Fruit fly (Drosophila melanogaster) whole organism, prepupa: ENCODE results near the gene CG34328.
A peak's percentile ranks its signal among the peaks of the same experiment; 100 is the strongest.

ENCODE experiments used
- CG10631 ChIP-seq: fragments of 200-800 bp; sonication (Bioruptor generic); optimal IDR thresholded peaks from 2 replicates; lab custom pipeline; 2016; ENCODE audit warnings: missing biosample characterization, missing genetic modification characterization
- CG11902 ChIP-seq: fragments of 200-800 bp; sonication (Bioruptor generic); optimal IDR thresholded peaks from 3 replicates; lab custom pipeline; 2016; ENCODE audit warnings: missing biosample characterization, missing genetic modification characterization
- CG1621 ChIP-seq: fragments of 200-800 bp; sonication (Bioruptor generic); optimal IDR thresholded peaks from 3 replicates; lab custom pipeline; 2018; ENCODE audit warnings: missing biosample characterization, mild to moderate bottlenecking, missing genetic modification characterization
- CG16779 ChIP-seq: fragments of 200-800 bp; sonication (Bioruptor generic); optimal IDR thresholded peaks from 3 replicates; lab custom pipeline; 2017; ENCODE audit warnings: missing biosample characterization, mild to moderate bottlenecking, missing genetic modification characterization
- CG3032 ChIP-seq: fragments of 200-800 bp; optimal IDR thresholded peaks from 2 replicates; lab custom pipeline; 2019; ENCODE audit warnings: missing biosample characterization, mild to moderate bottlenecking, missing genetic modification characterization, moderate library complexity
- CG31627 ChIP-seq: fragments of 200-800 bp; sonication (Bioruptor generic); optimal IDR thresholded peaks from 3 replicates; lab custom pipeline; 2016; ENCODE audit warnings: missing biosample characterization, missing genetic modification characterization
- CG32006 ChIP-seq: fragments of 200-800 bp; sonication (Bioruptor generic); optimal IDR thresholded peaks from 3 replicates; lab custom pipeline; 2017; ENCODE audit warnings: missing biosample characterization, mild to moderate bottlenecking, missing genetic modification characterization
- CG34406 ChIP-seq: fragments of 200-800 bp; sonication (Bioruptor generic); optimal IDR thresholded peaks from 3 replicates; lab custom pipeline; 2016; ENCODE audit warnings: missing biosample characterization, missing genetic modification characterization
- CG4318 ChIP-seq: fragments of 200-800 bp; sonication (Bioruptor generic); optimal IDR thresholded peaks from 3 replicates; lab custom pipeline; 2017; ENCODE audit warnings: missing biosample characterization, mild to moderate bottlenecking, missing genetic modification characterization
- CG6163 ChIP-seq: fragments of 200-800 bp; sonication (Bioruptor generic); IDR thresholded peaks from 3 replicates; pipeline ENCODE4 v1.3.6; 2022; ENCODE audit warnings: missing biosample characterization, missing genetic modification characterization
- CG7368 ChIP-seq: fragments of 200-800 bp; sonication (Bioruptor generic); optimal IDR thresholded peaks from 3 replicates; lab custom pipeline; 2016; ENCODE audit warnings: missing biosample characterization, missing genetic modification characterization
- CG8119 ChIP-seq: fragments of 200-800 bp; sonication (Bioruptor generic); IDR thresholded peaks from 3 replicates; pipeline ENCODE4 v1.3.6; 2022; ENCODE audit warnings: missing biosample characterization, missing genetic modification characterization
- CG8319 ChIP-seq: fragments of 200-800 bp; sonication (Bioruptor generic); optimal IDR thresholded peaks from 3 replicates; lab custom pipeline; 2016; ENCODE audit warnings: missing biosample characterization, missing genetic modification characterization
- CG8632 ChIP-seq: fragments of 200-800 bp; sonication (Bioruptor generic); optimal IDR thresholded peaks from 3 replicates; lab custom pipeline; 2016; ENCODE audit warnings: missing biosample characterization, missing genetic modification characterization
- CG9139 ChIP-seq: fragments of 200-800 bp; sonication (Bioruptor generic); optimal IDR thresholded peaks from 3 replicates; lab custom pipeline; 2017; ENCODE audit warnings: missing biosample characterization, mild to moderate bottlenecking, missing genetic modification characterization
- Eip75B ChIP-seq: fragments of 200-800 bp; sonication (Bioruptor generic); optimal IDR thresholded peaks from 3 replicates; lab custom pipeline; 2016; ENCODE audit warnings: missing biosample characterization, missing genetic modification characterization
- Eip78C ChIP-seq: fragments of 200-800 bp; sonication (Bioruptor generic); peaks from one replicate; lab custom pipeline; 2016; ENCODE audit warnings: missing biosample characterization, missing genetic modification characterization
- Eip93F ChIP-seq: fragments of 200-800 bp; sonication (Bioruptor generic); optimal IDR thresholded peaks from 2 replicates; lab custom pipeline; 2016; ENCODE audit warnings: missing biosample characterization, mild to moderate bottlenecking, missing genetic modification characterization
- Ets21C ChIP-seq: fragments of 200-800 bp; sonication (Bioruptor generic); optimal IDR thresholded peaks from 3 replicates; lab custom pipeline; 2016; ENCODE audit warnings: missing biosample characterization, missing genetic modification characterization
- Ets96B ChIP-seq: fragments of 200-800 bp; optimal IDR thresholded peaks from 2 replicates; lab custom pipeline; 2019; ENCODE audit warnings: missing biosample characterization, mild to moderate bottlenecking, missing genetic modification characterization, moderate library complexity
- Gug ChIP-seq: fragments of 200-800 bp; sonication (Bioruptor generic); IDR thresholded peaks from 2 replicates; pipeline ENCODE4 v1.3.6; 2022; ENCODE audit warnings: missing biosample characterization, missing genetic modification characterization
- Hr38 ChIP-seq: sonication (Bioruptor generic); optimal IDR thresholded peaks from 2 replicates; lab custom pipeline; 2016; ENCODE audit warnings: missing biosample characterization, missing genetic modification characterization
- Hr39 ChIP-seq: fragments of 200-800 bp; sonication (Bioruptor generic); optimal IDR thresholded peaks from 2 replicates; lab custom pipeline; 2016; ENCODE audit warnings: missing biosample characterization, missing genetic modification characterization
- Hr4 ChIP-seq: fragments of 200-800 bp; sonication (Bioruptor generic); optimal IDR thresholded peaks from 3 replicates; lab custom pipeline; 2016; ENCODE audit warnings: missing biosample characterization, missing genetic modification characterization
- OdsH ChIP-seq: fragments of 200-800 bp; sonication (Bioruptor generic); optimal IDR thresholded peaks from 3 replicates; lab custom pipeline; 2016; ENCODE audit warnings: missing biosample characterization, missing genetic modification characterization
- Smox ChIP-seq: fragments of 200-800 bp; sonication (Bioruptor generic); optimal IDR thresholded peaks from 3 replicates; lab custom pipeline; 2016; ENCODE audit warnings: missing biosample characterization, missing genetic modification characterization
- Sox102F ChIP-seq: fragments of 200-800 bp; sonication (Bioruptor generic); optimal IDR thresholded peaks from 2 replicates; lab custom pipeline; 2016; ENCODE audit warnings: missing biosample characterization, mild to moderate bottlenecking, missing genetic modification characterization
- eg ChIP-seq: fragments of 200-800 bp; sonication (Bioruptor generic); IDR thresholded peaks from 3 replicates; pipeline ENCODE4 v1.3.6; 2022; ENCODE audit warnings: missing biosample characterization, missing genetic modification characterization
- esn ChIP-seq: fragments of 200-800 bp; sonication (Bioruptor generic); optimal IDR thresholded peaks from 2 replicates; lab custom pipeline; 2016; ENCODE audit warnings: missing biosample characterization, mild to moderate bottlenecking, missing genetic modification characterization, moderate library complexity
- fkh ChIP-seq: fragments of 200-800 bp; sonication (Bioruptor generic); optimal IDR thresholded peaks from 3 replicates; lab custom pipeline; 2017; ENCODE audit warnings: missing biosample characterization, mild to moderate bottlenecking, missing genetic modification characterization, moderate library complexity
- lz ChIP-seq: fragments of 200-800 bp; sonication (Bioruptor generic); optimal IDR thresholded peaks from 3 replicates; lab custom pipeline; 2016; ENCODE audit warnings: missing biosample characterization, missing genetic modification characterization
- net ChIP-seq: fragments of 200-800 bp; sonication (Bioruptor generic); optimal IDR thresholded peaks from 3 replicates; lab custom pipeline; 2016; ENCODE audit warnings: missing biosample characterization, missing genetic modification characterization
- pdm3 ChIP-seq: fragments of 200-800 bp; sonication (Bioruptor generic); optimal IDR thresholded peaks from 3 replicates; lab custom pipeline; 2016; ENCODE audit warnings: missing biosample characterization, missing genetic modification characterization
- salr ChIP-seq, 2 experiments: fragments of 200-800 bp; sonication (Bioruptor generic); optimal IDR thresholded peaks; 3 replicates each; lab custom pipeline; 2016 to 2018; ENCODE audit warnings: missing biosample characterization in 2 of 2, missing genetic modification characterization in 2 of 2, mild to moderate bottlenecking in 1 of 2
- ss ChIP-seq, 2 experiments: fragments of 200-800 bp; sonication (Bioruptor generic); optimal IDR thresholded peaks; 2 replicates in 1 of 2; 3 replicates in 1 of 2; lab custom pipeline; 2017 to 2018; ENCODE audit warnings: mild to moderate bottlenecking in 2 of 2, missing biosample characterization in 2 of 2, missing genetic modification characterization in 2 of 2, moderate library complexity in 1 of 2
- svp ChIP-seq: fragments of 200-800 bp; sonication (Bioruptor generic); peaks from one replicate; lab custom pipeline; 2016; ENCODE audit warnings: missing biosample characterization, missing genetic modification characterization

Gene CG34328

dm6 chrX:18395157-18395556, 4.7 kb downstream of the CG34328 start:
- TF ChIP-seq Smox, result no peak
- TF ChIP-seq CG31627 (GFP tag; lab: Kevin White, UChicago), result no peak
- TF ChIP-seq Gug (GFP tag; lab: Robert Waterston, UW), result no peak
- TF ChIP-seq fkh (GFP tag; lab: Kevin White, UChicago), result no peak
- TF ChIP-seq OdsH (GFP tag; lab: Kevin White, UChicago), result no peak
- TF ChIP-seq CG8119 (GFP tag; lab: Robert Waterston, UW), result no peak
- no peak for TF ChIP-seq Hr4 (GFP tag; lab: Kevin White, UChicago)
- peak; percentile 94 for TF ChIP-seq svp (GFP tag; lab: Kevin White, UChicago)
- TF ChIP-seq CG8632 (GFP tag; lab: Kevin White, UChicago), result no peak
- no peak for TF ChIP-seq Sox102F (GFP tag; lab: Kevin White, UChicago)
- 0 out of 3 replicates have a peak, but pooled peaks have one; percentile 15 for TF ChIP-seq eg (GFP tag; lab: Robert Waterston, UW)
- TF ChIP-seq CG34406 (GFP tag; lab: Kevin White, UChicago), result no peak
- TF ChIP-seq Hr38, result no peak
- no peak for TF ChIP-seq Eip75B (GFP tag; lab: Kevin White, UChicago)
- TF ChIP-seq CG4318 (GFP tag; lab: Kevin White, UChicago), result no peak
- no peak for TF ChIP-seq Ets96B (tag; lab: Kevin White, UChicago)

- TF ChIP-seq CG9139, result no peak
- TF ChIP-seq Eip78C (GFP tag; lab: Kevin White, UChicago), result peak; percentile 57
- no peak for TF ChIP-seq pdm3 (GFP tag; lab: Kevin White, UChicago)
These were observed 13.1 kb downstream of the CG34328 start, which contains the start of gene Tsf1 for dm6 chrX:18386784-18387183. Tsf1 (plus strand) TSS chrX:18387084.

DNA sequence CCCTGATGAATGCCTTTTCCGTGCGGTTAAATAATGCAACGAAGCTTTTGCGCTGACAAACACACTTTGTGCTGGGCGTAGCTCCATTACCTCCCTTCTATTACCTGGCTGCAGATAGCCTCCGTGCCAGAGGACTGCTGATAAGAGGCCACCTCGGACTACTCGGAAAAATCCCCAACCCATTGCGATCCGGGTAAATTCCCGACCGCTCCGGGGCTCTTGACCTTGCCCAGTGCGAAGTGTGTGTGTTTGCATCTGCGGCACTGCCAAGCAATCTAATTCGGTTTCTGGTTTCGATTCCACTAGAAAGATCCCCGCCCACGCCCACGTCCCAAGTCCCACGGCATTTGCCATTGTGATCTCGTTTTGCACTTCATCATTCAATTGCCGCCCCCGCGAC, 14.1 kb downstream of the CG34328 start:
- TF ChIP-seq svp (GFP tag; lab: Kevin White, UChicago) (peak; percentile 73), ss (GFP tag; optimal IDR thresholded peaks at IDR 0.05; lab: Kevin White, UChicago) (no peak)

DNA sequence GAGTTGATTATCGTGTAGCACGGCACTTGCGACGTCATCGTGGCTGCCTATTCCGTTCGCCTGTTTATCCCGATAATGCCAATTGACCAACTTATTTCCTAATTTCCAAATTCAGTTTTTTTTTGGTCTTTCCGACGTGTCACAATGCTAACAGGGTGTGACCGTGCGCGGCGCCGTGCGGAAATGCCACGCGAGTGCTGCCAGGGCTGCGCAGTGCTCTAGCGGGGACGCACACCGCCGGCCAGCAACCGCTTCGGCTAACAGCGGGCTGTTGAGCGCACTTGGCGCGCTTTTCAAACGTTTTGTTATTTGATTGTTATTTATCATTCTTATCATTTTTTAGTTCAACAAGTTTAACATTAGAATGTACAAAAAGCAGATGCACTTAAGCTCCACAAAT, 14.8 kb downstream of the CG34328 start, which contains the start of gene betaCOP:
Gene betaCOP, minus strand, starts transcription at position 187 of the 400 bp plus-strand sequence.
- TF ChIP-seq Eip93F (no peak), CG10631 (GFP tag; lab: Kevin White, UChicago) (no peak), Hr38 (no peak)

dm6 chrX:18379791-18380190, 20.1 kb downstream of the CG34328 start, which contains the start of the genes por and CG6179:
por (minus strand) TSS chrX:18379854.
CG6179 (plus strand) TSS chrX:18380082.
- TF ChIP-seq CG1621, result peak; percentile 32
- TF ChIP-seq CG16779, result no peak

- no peak for TF ChIP-seq CG6163 (GFP tag; lab: Robert Waterston, UW)
- peak; percentile 84 for TF ChIP-seq fkh (GFP tag; lab: Kevin White, UChicago)
- no peak for TF ChIP-seq CG10631 (GFP tag; lab: Kevin White, UChicago)
These were observed 25.4 kb downstream of the CG34328 start for dm6 chrX:18374421-18374935.

DNA sequence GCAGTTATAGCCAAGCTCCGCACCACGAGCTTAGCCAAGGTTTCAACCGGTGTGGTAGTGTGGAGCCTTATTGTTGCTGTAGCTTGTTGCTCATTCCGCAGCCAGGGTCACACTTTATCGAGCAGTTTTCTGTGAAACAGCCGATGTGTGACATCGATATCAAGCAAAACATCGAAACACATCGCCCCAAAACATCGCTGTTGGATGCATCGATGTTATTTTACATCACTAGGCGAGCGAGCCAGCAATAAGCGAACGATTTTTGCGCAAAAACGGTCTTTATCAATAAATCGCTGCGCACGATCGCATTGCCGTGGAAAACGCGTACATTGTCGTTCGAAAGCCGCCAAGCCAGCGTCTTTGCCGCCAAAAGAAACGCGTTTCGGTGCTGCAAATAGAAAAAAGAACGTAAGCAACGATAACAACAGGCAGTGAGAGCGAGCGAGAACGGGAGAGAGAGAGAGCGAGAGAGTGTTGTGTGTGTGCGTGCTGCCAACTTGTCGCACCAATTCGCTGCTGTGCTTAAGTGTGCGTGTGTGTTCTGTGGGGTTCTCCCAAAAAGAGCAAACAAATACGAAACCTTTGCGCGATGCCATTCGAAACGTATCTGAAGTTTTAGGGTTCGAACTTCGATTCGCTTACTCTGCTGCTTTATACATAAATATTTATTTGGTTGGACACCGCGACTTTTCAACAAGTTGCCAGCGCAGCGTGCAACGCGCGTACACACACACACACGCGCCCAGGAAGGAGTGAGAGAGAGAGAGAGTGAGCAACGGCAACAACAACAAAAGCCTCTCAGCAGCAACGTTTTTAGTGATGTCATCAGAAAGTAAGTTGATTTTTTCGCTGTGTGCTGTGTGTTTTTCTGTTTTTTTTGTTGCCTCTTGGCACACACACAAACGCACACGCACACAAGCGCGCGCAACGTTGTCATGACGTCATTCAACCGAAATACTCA, 28.8 kb downstream of the CG34328 start:
- TF ChIP-seq lz (GFP tag; lab: Kevin White, UChicago), result no peak
- no peak for TF ChIP-seq Ets21C (GFP tag; lab: Kevin White, UChicago)
- peak; percentile 21 for TF ChIP-seq CG8319 (GFP tag; lab: Kevin White, UChicago)
- no peak for TF ChIP-seq OdsH (GFP tag; lab: Kevin White, UChicago)
- no peak for TF ChIP-seq pdm3 (GFP tag; lab: Kevin White, UChicago)
- TF ChIP-seq CG3032 (tag; lab: Kevin White, UChicago), result peak; percentile 66
- no peak for TF ChIP-seq Sox102F (GFP tag; lab: Kevin White, UChicago)
- TF ChIP-seq salr (GFP tag; optimal IDR thresholded peaks at IDR 0.05; lab: Kevin White, UChicago), result peak; percentile 40 to 55
- TF ChIP-seq Hr39 (GFP tag; lab: Kevin White, UChicago), result peak; percentile 11
- peak; percentile 91 for TF ChIP-seq eg (GFP tag; lab: Robert Waterston, UW)
- TF ChIP-seq Eip78C (GFP tag; lab: Kevin White, UChicago), result peak; percentile 80
- TF ChIP-seq net (GFP tag; lab: Kevin White, UChicago), result peak; percentile 66
- TF ChIP-seq esn (GFP tag; lab: Kevin White, UChicago), result peak; percentile 56
- peak; percentile 63 for TF ChIP-seq CG34406 (GFP tag; lab: Kevin White, UChicago)
- no peak for TF ChIP-seq svp (GFP tag; lab: Kevin White, UChicago)
- no peak for TF ChIP-seq CG11902 (GFP tag; lab: Kevin White, UChicago)
- TF ChIP-seq Gug (GFP tag; lab: Robert Waterston, UW), result 0 out of 2 replicates have a peak, but pooled peaks have one; percentile 40
- peak; percentile 75 for TF ChIP-seq CG7368
- no peak for TF ChIP-seq Smox
- no peak for TF ChIP-seq CG32006
